Worm (Caenorhabditis elegans) whole organism, midembryonic: ENCODE data around the gene E_BE45912.2.

Source experiments
- T22C8.4 ChIP-seq: fragments of 200-800 bp; sonication (Bioruptor generic); IDR thresholded peaks from 2 replicates; pipeline ENCODE4 v1.3.6; 2022; ENCODE audit warnings: missing genetic modification characterization, missing compliant biosample characterization
- cog-1 ChIP-seq: sonication (generic microtip); optimal IDR thresholded peaks from 2 replicates; lab custom pipeline; 2016; ENCODE audit warnings: missing genetic modification characterization, missing compliant biosample characterization

- TF ChIP-seq cog-1 (tag; lab: Kevin White, UChicago) (no peak), T22C8.4 (no peak)
These were observed 14.8 kb downstream of the E_BE45912.2 start, which contains the start of gene Y34F4.3 for ce11 chrIII:1016080-1016479.
